Worm (Caenorhabditis elegans) whole organism, mixed stage, embryonic: ENCODE data around the gene tag-280.

Source experiments
- ceh-39 ChIP-seq: fragments of 150-350 bp; optimal IDR thresholded peaks from 2 replicates; lab custom pipeline; 2014; ENCODE audit warnings: missing biosample characterization, missing genetic modification characterization
- elt-1 ChIP-seq: sonication (generic microtip); optimal IDR thresholded peaks from 2 replicates; lab custom pipeline; 2017; ENCODE audit warnings: missing genetic modification characterization, mild to moderate bottlenecking, missing compliant biosample characterization, antibody characterized with exemption, moderate library complexity, borderline replicate concordance; ENCODE audit not compliant: insufficient read depth
- elt-3 ChIP-seq: fragments of 150-350 bp; optimal IDR thresholded peaks from 2 replicates; lab custom pipeline; 2014; ENCODE audit warnings: missing biosample characterization, missing genetic modification characterization
- ham-2 ChIP-seq: fragments of 200-800 bp; sonication (Bioruptor generic); optimal IDR thresholded peaks from 2 replicates; lab custom pipeline; 2018; ENCODE audit warnings: mild to moderate bottlenecking, missing genetic modification characterization, missing compliant biosample characterization
- mab-5 ChIP-seq: fragments of 150-350 bp; optimal IDR thresholded peaks from 2 replicates; lab custom pipeline; 2014; ENCODE audit warnings: missing biosample characterization, missing genetic modification characterization
- nhr-2 ChIP-seq: fragments of 150-350 bp; optimal IDR thresholded peaks from 2 replicates; lab custom pipeline; 2014; ENCODE audit warnings: missing biosample characterization, missing genetic modification characterization
- sptf-1 ChIP-seq: sonication (generic microtip); optimal IDR thresholded peaks from 2 replicates; lab custom pipeline; 2017; ENCODE audit warnings: mild to moderate bottlenecking, missing genetic modification characterization, moderate library complexity, missing compliant biosample characterization

DNA sequence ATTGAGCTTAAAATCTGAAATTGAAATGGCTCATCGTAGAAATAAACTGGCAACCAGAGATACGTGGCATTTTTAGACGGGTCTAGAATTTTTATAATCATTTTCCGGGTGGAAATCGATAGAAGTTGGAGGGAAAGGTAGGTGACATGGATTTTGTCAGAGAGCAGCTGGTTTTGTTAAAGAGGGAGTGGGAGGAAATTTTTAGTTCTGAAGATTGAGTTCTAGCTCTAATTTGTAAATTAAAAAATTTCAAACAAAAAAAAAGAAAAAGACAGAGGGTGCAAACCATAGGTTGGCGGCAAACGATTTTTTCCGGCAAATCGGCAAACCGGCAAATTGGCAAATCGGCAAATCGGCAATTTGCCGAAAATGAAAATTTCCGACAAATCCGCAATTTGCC, 3.8 kb upstream of the tag-280 start, which contains the start of gene sre-32:
- TF ChIP-seq elt-1 (tag; lab: Kevin White, UChicago): no peak
- TF ChIP-seq ham-2 (GFP tag; lab: Kevin White, UChicago): no peak
- TF ChIP-seq elt-3 (tag; lab: Kevin White, UChicago): no peak
- no peak for TF ChIP-seq mab-5 (tag; lab: Kevin White, UChicago)
- no peak for TF ChIP-seq ceh-39 (tag; lab: Kevin White, UChicago)
- no peak for TF ChIP-seq nhr-2
- TF ChIP-seq sptf-1 (tag; lab: Kevin White, UChicago): no peak
